Worm (Caenorhabditis elegans): ENCODE results near the gene gcy-37.
A peak's percentile ranks its signal among the peaks of the same experiment; 100 is the strongest.

gcy-37 gene

ce11 chrIV:2159069-2159468, at the start of gene gcy-37:
Gene gcy-37 (minus strand): TSS chrIV:2159169.
- TF ChIP-seq aha-1 (tag): peak; percentile 7
- TF ChIP-seq zfp-3 (GFP tag; conservative IDR thresholded peaks at IDR 0.05): no peak

- no peak for TF ChIP-seq Y5F2A.4 (GFP tag; optimal IDR thresholded peaks at IDR 0.05)
- no peak for TF ChIP-seq cey-2 (tag; optimal IDR thresholded peaks at IDR 0.05; ENCODE audit: borderline replicate concordance, insufficient read depth)
- TF ChIP-seq aha-1 (tag): peak; percentile 12
- TF ChIP-seq fos-1 (tag; optimal IDR thresholded peaks at IDR 0.05): no peak
- no peak for TF ChIP-seq lin-15B (tag; optimal IDR thresholded peaks at IDR 0.05)
- no peak for TF ChIP-seq F26F4.8 (GFP tag; conservative IDR thresholded peaks at IDR 0.05)
- TF ChIP-seq zag-1 (tag; optimal IDR thresholded peaks at IDR 0.05): no peak
Measured at ce11 chrIV:2198741-2199140, 39.8 kb upstream of the gcy-37 start, which contains the start of gene Y71G10AR.4. Gene Y71G10AR.4 (plus strand): TSS chrIV:2199041.

- TF ChIP-seq nhr-102 (tag; optimal IDR thresholded peaks at IDR 0.05) (peak; percentile 13), dve-1 (tag; optimal IDR thresholded peaks at IDR 0.05; ENCODE audit: insufficient read depth) (no peak), dmd-8 (GFP tag; IDR thresholded peaks at IDR 0.05) (no peak), saeg-2 (GFP tag; IDR thresholded peaks at IDR 0.05) (no peak), R02D3.7 (tag; optimal IDR thresholded peaks at IDR 0.05) (no peak), zip-11 (GFP tag; IDR thresholded peaks at IDR 0.05) (no peak), F37D6.2 (tag; optimal IDR thresholded peaks at IDR 0.05) (no peak), dmd-6 (GFP tag; IDR thresholded peaks at IDR 0.05) (0 out of 2 replicates have a peak, but pooled peaks have one; percentile 6), nhr-48 (tag; optimal IDR thresholded peaks at IDR 0.05) (no peak), snpc-4 (tag; optimal IDR thresholded peaks at IDR 0.05) (no peak), nhr-77 (tag; optimal IDR thresholded peaks at IDR 0.05) (no peak), zag-1 (tag; optimal IDR thresholded peaks at IDR 0.05) (no peak), mxl-3 (GFP tag; optimal IDR thresholded peaks at IDR 0.05) (peak; percentile 86), nhr-28 (tag; optimal IDR thresholded peaks at IDR 0.05) (peak; percentile 96), mdl-1 (tag; optimal IDR thresholded peaks at IDR 0.05) (peak in 1 of 2 experiments; percentile 37), nhr-25 (tag; optimal IDR thresholded peaks at IDR 0.05; ENCODE audit: borderline replicate concordance, insufficient read depth) (no peak), spr-1 (tag; optimal IDR thresholded peaks at IDR 0.05) (no peak), lim-7 (GFP tag; IDR thresholded peaks at IDR 0.05) (no peak), nhr-76 (tag; optimal IDR thresholded peaks at IDR 0.05) (no peak), hlh-11 (tag; optimal IDR thresholded peaks at IDR 0.05) (peak; percentile 19), daf-16 (GFP tag; optimal IDR thresholded peaks at IDR 0.05) (no peak), daf-16 (tag; optimal IDR thresholded peaks at IDR 0.05) (no peak), lin-1 (GFP tag; IDR thresholded peaks at IDR 0.05) (no peak), set-16 (GFP tag; IDR thresholded peaks at IDR 0.05) (no peak), T26A8.4 (GFP tag; IDR thresholded peaks at IDR 0.05) (no peak), F44E2.7 (GFP tag; IDR thresholded peaks at IDR 0.05) (no peak), zfp-3 (GFP tag; conservative IDR thresholded peaks at IDR 0.05) (no peak), madf-9 (GFP tag; conservative IDR thresholded peaks at IDR 0.05) (no peak), ztf-11 (tag; optimal IDR thresholded peaks at IDR 0.05) (no peak), daf-12 (tag; optimal IDR thresholded peaks at IDR 0.05) (no peak), Y75B8A.6 (GFP tag; IDR thresholded peaks at IDR 0.05) (no peak), egl-27 (tag; optimal IDR thresholded peaks at IDR 0.05) (no peak), nhr-10 (tag; optimal IDR thresholded peaks at IDR 0.05) (no peak), dmd-9 (GFP tag; IDR thresholded peaks at IDR 0.05) (no peak), mxl-2 (GFP tag; conservative IDR thresholded peaks at IDR 0.05) (no peak)
Measured at ce11 chrIV:2195598-2195997, 36.6 kb upstream of the gcy-37 start.
